Fruit fly (Drosophila melanogaster): ENCODE results near the gene CG13445.
A peak's percentile ranks its signal among the peaks of the same experiment; 100 is the strongest.

The CG13445 gene

DNA sequence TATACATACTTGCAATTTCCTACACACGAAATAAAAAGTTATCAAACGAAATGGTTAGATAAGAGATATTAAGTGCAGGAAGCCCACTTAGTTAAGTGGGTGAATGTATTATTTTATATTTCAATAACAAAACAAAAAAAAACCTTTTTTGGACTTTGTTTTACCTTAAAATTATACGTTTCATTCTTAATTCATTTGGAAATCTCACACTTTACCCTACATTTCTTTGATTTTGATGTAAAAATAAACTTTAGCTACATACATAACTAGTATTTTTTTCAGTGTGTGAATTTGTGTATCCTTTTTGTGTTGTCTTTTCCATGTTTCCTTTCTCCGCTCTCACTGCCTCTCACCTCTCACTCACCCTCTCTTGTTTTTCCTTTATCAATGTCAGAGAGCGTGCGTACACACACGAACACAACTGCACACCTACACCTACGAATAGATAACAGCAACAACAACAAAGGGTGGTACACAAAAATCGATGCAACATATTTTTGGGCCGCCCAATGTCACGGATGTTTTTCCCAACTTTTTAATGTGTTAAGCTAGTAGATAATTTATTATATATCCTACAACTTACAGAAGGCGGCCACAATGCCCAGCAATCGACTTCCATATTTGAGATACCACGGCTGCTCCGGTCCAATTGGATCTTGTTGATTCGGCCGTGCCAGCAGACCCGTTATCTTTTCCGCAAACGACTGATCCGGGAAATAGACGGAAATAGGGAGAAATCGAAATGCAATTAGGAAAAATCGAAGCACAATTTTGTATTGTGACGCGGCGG, 6.3 kb downstream of the CG13445 start (continued):
- TF ChIP-seq CG8359 (GFP tag; optimal IDR thresholded peaks at IDR 0.05; ENCODE audit: borderline replicate concordance) (no peak), CG30431 (GFP tag; optimal IDR thresholded peaks at IDR 0.05) (no peak), CG9932 (GFP tag; IDR thresholded peaks at IDR 0.05) (no peak; the same call in 1 of the 2 replicates), CG31388 (GFP tag; optimal IDR thresholded peaks at IDR 0.05) (peak; percentile 4), Hr51 (GFP tag; optimal IDR thresholded peaks at IDR 0.05) (peak; percentile 46 to 85), YL-1 (GFP tag; optimal IDR thresholded peaks at IDR 0.05) (peak; percentile 47), ab (GFP tag; optimal IDR thresholded peaks at IDR 0.05) (no peak), CG2116 (GFP tag; optimal IDR thresholded peaks at IDR 0.05) (peak; percentile 17), CG42726 (GFP tag; IDR thresholded peaks at IDR 0.05; ENCODE audit: partially characterized antibody) (no peak), CG10321 (GFP tag; IDR thresholded peaks at IDR 0.05) (no peak), emc (GFP tag; optimal IDR thresholded peaks at IDR 0.05) (no peak), otp (GFP tag; IDR thresholded peaks at IDR 0.05) (no peak), inv (GFP tag; IDR thresholded peaks at IDR 0.05; ENCODE audit: partially characterized antibody) (no peak), ftz-f1 (GFP tag; optimal IDR thresholded peaks at IDR 0.05) (no peak), gsb (GFP tag; IDR thresholded peaks at IDR 0.05) (no peak), sens-2 (GFP tag; IDR thresholded peaks at IDR 0.05) (no peak), pum (GFP tag; optimal IDR thresholded peaks at IDR 0.05) (peak; percentile 37), bbx (GFP tag; IDR thresholded peaks at IDR 0.05; ENCODE audit: partially characterized antibody) (no peak), CG31224 (GFP tag; IDR thresholded peaks at IDR 0.05) (peak; percentile 36; the same call in 1 of the 2 replicates), Elba2 (GFP tag; optimal IDR thresholded peaks at IDR 0.05) (no peak), peb (GFP tag; IDR thresholded peaks at IDR 0.05) (no peak), seq (GFP tag; IDR thresholded peaks at IDR 0.05) (peak; percentile 58; the same call in 1 of the 2 replicates), ase (GFP tag; IDR thresholded peaks at IDR 0.05) (0 out of 3 replicates have a peak, but pooled peaks have one; percentile 5), gem (tag; optimal IDR thresholded peaks at IDR 0.05) (peak; percentile 90), amos (GFP tag; IDR thresholded peaks at IDR 0.05; ENCODE audit: partially characterized antibody) (no peak), dati (GFP tag; IDR thresholded peaks at IDR 0.05) (no peak), Taf1 (GFP tag; IDR thresholded peaks at IDR 0.05) (0 out of 2 replicates have a peak, but pooled peaks have one; percentile 7), CG6272 (GFP tag; IDR thresholded peaks at IDR 0.05) (no peak), Sry-δ (GFP tag; optimal IDR thresholded peaks at IDR 0.05) (no peak), crol (GFP tag; IDR thresholded peaks at IDR 0.05) (no peak; the same call in 1 of the 2 replicates), kay (GFP tag; optimal IDR thresholded peaks at IDR 0.05) (peak; percentile 57), abd-A (tag; optimal IDR thresholded peaks at IDR 0.05) (no peak), CTCF (GFP tag; optimal IDR thresholded peaks at IDR 0.05) (peak; percentile 21), CG17829 (tag; optimal IDR thresholded peaks at IDR 0.05) (peak; percentile 51), tna (GFP tag; IDR thresholded peaks at IDR 0.05; ENCODE audit: partially characterized antibody) (no peak), CG4328 (GFP tag; optimal IDR thresholded peaks at IDR 0.05) (peak; percentile 65), tup (GFP tag; optimal IDR thresholded peaks at IDR 0.05) (no peak), CG14667 (GFP tag; IDR thresholded peaks at IDR 0.05) (no peak; the same call in 1 of the 2 replicates), danr (GFP tag; IDR thresholded peaks at IDR 0.05) (0 out of 2 replicates have a peak, but pooled peaks have one; percentile 16), CG17568 (GFP tag; optimal IDR thresholded peaks at IDR 0.05) (peak; percentile 57), stc (GFP tag; IDR thresholded peaks at IDR 0.05) (peak; percentile 65), zen2 (GFP tag; IDR thresholded peaks at IDR 0.05; ENCODE audit: partially characterized antibody) (no peak), CG12219 (GFP tag; optimal IDR thresholded peaks at IDR 0.05) (peak; percentile 29), sqz (GFP tag; optimal IDR thresholded peaks at IDR 0.05) (no peak), Usf (GFP tag; optimal IDR thresholded peaks at IDR 0.05) (peak; percentile 33), Asciz (GFP tag; optimal IDR thresholded peaks at IDR 0.05) (peak; percentile 24), run (tag; optimal IDR thresholded peaks at IDR 0.05) (peak; percentile 53), cwo (GFP tag; optimal IDR thresholded peaks at IDR 0.05) (peak; percentile 79), CG1602 (GFP tag; optimal IDR thresholded peaks at IDR 0.05) (peak; percentile 60)
